Fruit fly (Drosophila melanogaster) whole organism, adult: ENCODE data around the gene twf.

Source experiments
- CG1620 ChIP-seq: fragments of 200-800 bp; sonication (Bioruptor generic); optimal IDR thresholded peaks from 2 replicates; lab custom pipeline; 2016; ENCODE audit warnings: missing biosample characterization, missing genetic modification characterization
- CG5204 ChIP-seq: fragments of 200-800 bp; sonication (Bioruptor generic); optimal IDR thresholded peaks from 2 replicates; lab custom pipeline; 2016; ENCODE audit warnings: missing biosample characterization, missing genetic modification characterization
- CG7045 ChIP-seq: fragments of 200-800 bp; sonication (Bioruptor generic); optimal IDR thresholded peaks from 2 replicates; lab custom pipeline; 2017; ENCODE audit warnings: missing biosample characterization, mild to moderate bottlenecking, missing genetic modification characterization
- Hr96 ChIP-seq: fragments of 200-800 bp; sonication (Bioruptor generic); optimal IDR thresholded peaks from 2 replicates; lab custom pipeline; 2016; ENCODE audit warnings: missing biosample characterization, missing genetic modification characterization
- Mnt ChIP-seq: fragments of 200-800 bp; sonication (Bioruptor generic); optimal IDR thresholded peaks from 2 replicates; lab custom pipeline; 2016; ENCODE audit warnings: missing biosample characterization, mild to moderate bottlenecking, missing genetic modification characterization
- bab1 ChIP-seq: fragments of 200-800 bp; sonication (Bioruptor generic); optimal IDR thresholded peaks from 3 replicates; lab custom pipeline; 2019; ENCODE audit warnings: missing biosample characterization, mild to moderate bottlenecking, missing genetic modification characterization, moderate library complexity
- cic ChIP-seq: fragments of 200-800 bp; sonication (Bioruptor generic); optimal IDR thresholded peaks from 2 replicates; lab custom pipeline; 2017; ENCODE audit warnings: missing biosample characterization, mild to moderate bottlenecking, missing genetic modification characterization, moderate library complexity
- kay ChIP-seq: fragments of 200-800 bp; sonication (Bioruptor generic); peaks from one replicate; lab custom pipeline; 2016; ENCODE audit warnings: missing biosample characterization, missing genetic modification characterization, borderline replicate concordance
- tj ChIP-seq: fragments of 200-800 bp; sonication (Bioruptor generic); optimal IDR thresholded peaks from 3 replicates; lab custom pipeline; 2017; ENCODE audit warnings: missing biosample characterization, mild to moderate bottlenecking, missing genetic modification characterization, moderate library complexity

DNA sequence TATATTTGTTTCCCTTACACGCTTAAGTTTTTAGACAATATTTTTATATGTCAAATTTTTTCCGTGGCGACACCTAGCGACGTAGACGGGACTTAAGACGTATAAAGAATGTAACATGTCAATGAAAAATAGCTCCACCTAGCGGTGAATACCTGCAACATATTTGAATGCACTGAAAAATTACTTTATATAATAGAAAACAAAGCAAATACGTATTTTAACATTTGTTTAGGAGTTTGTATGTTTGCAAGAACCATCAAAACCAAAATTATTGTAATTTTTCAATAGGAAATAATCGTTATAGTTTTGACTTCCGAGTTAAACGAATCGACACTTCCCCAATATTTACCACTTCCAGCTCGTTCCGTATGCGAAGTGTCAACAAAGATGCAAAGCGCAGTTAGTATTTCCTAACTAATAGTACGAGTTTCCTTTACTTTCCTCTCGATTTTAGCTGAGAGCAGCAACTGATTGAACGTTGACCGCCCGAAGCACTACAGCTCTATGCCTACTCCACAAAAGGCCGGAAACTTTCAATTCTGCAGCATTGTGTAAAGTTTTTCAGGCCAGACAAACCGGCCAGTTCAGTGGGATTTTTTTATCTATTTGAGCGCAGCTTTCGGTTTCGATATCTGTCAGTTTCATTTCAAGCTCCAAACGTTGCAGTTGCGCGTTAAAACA is 33.4 kb upstream of the twf start, which contains the start of gene Npc2b:
- TF ChIP-seq CG5204 (GFP tag; lab: Kevin White, UChicago) (no peak), Mnt (GFP tag; lab: Kevin White, UChicago) (peak; percentile 17), CG7045 (GFP tag; lab: Kevin White, UChicago) (peak; percentile 14), tj (GFP tag; lab: Kevin White, UChicago) (no peak), cic (no peak), Hr96 (GFP tag; lab: Kevin White, UChicago) (no peak), bab1 (GFP tag; lab: Kevin White, UChicago) (no peak), CG1620 (GFP tag; lab: Kevin White, UChicago) (peak; percentile 71), kay (peak; percentile 5)
